Fruit fly (Drosophila melanogaster) whole organism, embryonic: ENCODE measurements around the gene mRpL14.

Experiments used
- CG10274 ChIP-seq: fragments of 200-800 bp; sonication (Bioruptor generic); optimal IDR thresholded peaks from 3 replicates; lab custom pipeline; 2017; ENCODE audit warnings: missing biosample characterization, mild to moderate bottlenecking, missing genetic modification characterization
- CG10366 ChIP-seq: fragments of 200-800 bp; sonication (Bioruptor generic); IDR thresholded peaks from 2 replicates; pipeline ENCODE4 v1.3.6; 2022; ENCODE audit warnings: missing biosample characterization, missing genetic modification characterization
- CG13296 ChIP-seq: fragments of 200-800 bp; sonication (Bioruptor generic); optimal IDR thresholded peaks from 3 replicates; lab custom pipeline; 2018; ENCODE audit warnings: missing biosample characterization, mild to moderate bottlenecking, missing genetic modification characterization
- CG13894 ChIP-seq: fragments of 200-800 bp; sonication (Bioruptor generic); optimal IDR thresholded peaks from 3 replicates; lab custom pipeline; 2018; ENCODE audit warnings: missing biosample characterization, mild to moderate bottlenecking, missing genetic modification characterization, moderate library complexity
- CG14965 ChIP-seq: fragments of 200-800 bp; sonication (Bioruptor generic); optimal IDR thresholded peaks from 2 replicates; lab custom pipeline; 2016; ENCODE audit warnings: missing biosample characterization, missing genetic modification characterization, borderline replicate concordance
- CG17385 ChIP-seq: fragments of 200-800 bp; sonication (Bioruptor generic); optimal IDR thresholded peaks from 3 replicates; lab custom pipeline; 2018; ENCODE audit warnings: missing biosample characterization, mild to moderate bottlenecking, missing genetic modification characterization
- CG17568 ChIP-seq: fragments of 200-800 bp; sonication (Bioruptor generic); optimal IDR thresholded peaks from 2 replicates; lab custom pipeline; 2018; ENCODE audit warnings: missing biosample characterization, mild to moderate bottlenecking, missing genetic modification characterization, moderate library complexity
- CG17829 ChIP-seq: fragments of 200-800 bp; optimal IDR thresholded peaks from 2 replicates; lab custom pipeline; 2019; ENCODE audit warnings: missing biosample characterization, mild to moderate bottlenecking, missing genetic modification characterization, moderate library complexity
- CG2889 ChIP-seq: fragments of 200-800 bp; sonication (Bioruptor generic); IDR thresholded peaks from 3 replicates; pipeline ENCODE4 v1.3.6; 2022; ENCODE audit warnings: missing biosample characterization, missing genetic modification characterization
- CG3838 ChIP-seq: fragments of 200-800 bp; sonication (Bioruptor generic); optimal IDR thresholded peaks from 3 replicates; lab custom pipeline; 2016; ENCODE audit warnings: missing biosample characterization, missing genetic modification characterization
- CG3847 ChIP-seq: fragments of 200-800 bp; sonication (Bioruptor generic); IDR thresholded peaks from 2 replicates; pipeline ENCODE4 v1.3.6; 2022; ENCODE audit warnings: missing biosample characterization, missing genetic modification characterization
- CG3995 ChIP-seq: fragments of 200-800 bp; sonication (Bioruptor generic); optimal IDR thresholded peaks from 3 replicates; lab custom pipeline; 2016; ENCODE audit warnings: missing biosample characterization, missing genetic modification characterization
- CG43689 ChIP-seq: fragments of 200-800 bp; sonication (Bioruptor generic); IDR thresholded peaks from 2 replicates; pipeline ENCODE4 v1.3.6; 2022; ENCODE audit warnings: missing biosample characterization, missing genetic modification characterization
- CG4404 ChIP-seq: fragments of 200-800 bp; sonication (Bioruptor generic); IDR thresholded peaks from 2 replicates; pipeline ENCODE4 v1.3.6; 2022; ENCODE audit warnings: missing biosample characterization, missing genetic modification characterization
- CG6765 ChIP-seq: fragments of 200-800 bp; sonication (Bioruptor generic); optimal IDR thresholded peaks from 3 replicates; lab custom pipeline; 2017; ENCODE audit warnings: missing biosample characterization, mild to moderate bottlenecking, missing genetic modification characterization
- CG7357 ChIP-seq: fragments of 200-800 bp; sonication (Bioruptor generic); IDR thresholded peaks from 3 replicates; pipeline ENCODE4 v1.3.6; 2022; ENCODE audit warnings: missing biosample characterization, missing genetic modification characterization
- CG7987 ChIP-seq: fragments of 200-800 bp; sonication (Bioruptor generic); optimal IDR thresholded peaks from 2 replicates; lab custom pipeline; 2018; ENCODE audit warnings: missing biosample characterization, mild to moderate bottlenecking, missing genetic modification characterization, moderate library complexity
- CG8765 ChIP-seq: fragments of 200-800 bp; sonication (Bioruptor generic); IDR thresholded peaks from 2 replicates; pipeline ENCODE4 v1.3.6; 2022; ENCODE audit warnings: missing biosample characterization, missing genetic modification characterization
- D19B ChIP-seq: fragments of 200-800 bp; sonication (Bioruptor generic); optimal IDR thresholded peaks from 2 replicates; lab custom pipeline; 2017; ENCODE audit warnings: missing biosample characterization, mild to moderate bottlenecking, missing genetic modification characterization
- Doc3 ChIP-seq: fragments of 200-800 bp; sonication (Bioruptor generic); IDR thresholded peaks from 3 replicates; pipeline ENCODE4 v1.3.6; 2022; ENCODE audit warnings: missing biosample characterization, missing genetic modification characterization; ENCODE audit not compliant: partially characterized antibody
- E2f2 ChIP-seq: fragments of 200-800 bp; sonication (Bioruptor generic); IDR thresholded peaks from 2 replicates; pipeline ENCODE4 v1.3.6; 2022; ENCODE audit warnings: missing biosample characterization, missing genetic modification characterization
- Fer3 ChIP-seq: fragments of 200-800 bp; sonication (Bioruptor generic); optimal IDR thresholded peaks from 2 replicates; lab custom pipeline; 2018; ENCODE audit warnings: missing biosample characterization, mild to moderate bottlenecking, missing genetic modification characterization, moderate library complexity
- Gsc ChIP-seq: fragments of 200-800 bp; sonication (Bioruptor generic); IDR thresholded peaks from 2 replicates; pipeline ENCODE4 v1.3.6; 2022; ENCODE audit warnings: missing biosample characterization, missing genetic modification characterization
- HLH3B ChIP-seq: fragments of 200-800 bp; sonication (Bioruptor generic); IDR thresholded peaks from 2 replicates; pipeline ENCODE4 v1.3.6; 2022; ENCODE audit warnings: missing biosample characterization, missing genetic modification characterization
- Hey ChIP-seq: fragments of 200-800 bp; sonication (Bioruptor generic); optimal IDR thresholded peaks from 3 replicates; lab custom pipeline; 2018; ENCODE audit warnings: missing biosample characterization, mild to moderate bottlenecking, missing genetic modification characterization
- Hmx ChIP-seq: fragments of 200-800 bp; sonication (Bioruptor generic); optimal IDR thresholded peaks from 2 replicates; lab custom pipeline; 2016; ENCODE audit warnings: missing biosample characterization, missing genetic modification characterization
- Hr39 ChIP-seq: fragments of >200 bp; optimal IDR thresholded peaks from 2 replicates; lab custom pipeline; 2017
- Lim3 ChIP-seq: fragments of 200-800 bp; sonication (Bioruptor generic); IDR thresholded peaks from 2 replicates; pipeline ENCODE4 v1.3.6; 2022; ENCODE audit warnings: missing biosample characterization, missing genetic modification characterization
- Ptx1 ChIP-seq: fragments of 200-800 bp; sonication (Bioruptor generic); IDR thresholded peaks from 2 replicates; pipeline ENCODE4 v1.3.6; 2022; ENCODE audit warnings: missing biosample characterization, missing genetic modification characterization
- Scr ChIP-seq: fragments of 200-800 bp; sonication (Bioruptor generic); IDR thresholded peaks from 2 replicates; pipeline ENCODE4 v1.3.6; 2022; ENCODE audit warnings: missing biosample characterization, missing genetic modification characterization; ENCODE audit not compliant: partially characterized antibody
- ab ChIP-seq: fragments of 200-800 bp; sonication (Bioruptor generic); optimal IDR thresholded peaks from 2 replicates; lab custom pipeline; 2016; ENCODE audit warnings: missing biosample characterization, missing genetic modification characterization
- abd-A ChIP-seq: fragments of 200-800 bp; sonication (Bioruptor generic); optimal IDR thresholded peaks from 3 replicates; lab custom pipeline; 2019; ENCODE audit warnings: missing biosample characterization, mild to moderate bottlenecking, missing genetic modification characterization, moderate library complexity
- aop ChIP-seq: fragments of 200-800 bp; sonication (Bioruptor generic); IDR thresholded peaks from 2 replicates; pipeline ENCODE4 v1.3.6; 2022; ENCODE audit warnings: missing biosample characterization, missing genetic modification characterization
- chif ChIP-seq, 2 experiments: fragments of 200-800 bp; sonication (Bioruptor generic); optimal IDR thresholded peaks; 3 replicates each; lab custom pipeline; 2016; ENCODE audit warnings: missing biosample characterization in 2 of 2, missing genetic modification characterization in 2 of 2
- da ChIP-seq: fragments of 200-800 bp; sonication (Bioruptor generic); optimal IDR thresholded peaks from 2 replicates; lab custom pipeline; 2016; ENCODE audit warnings: missing biosample characterization, missing genetic modification characterization
- exex ChIP-seq: fragments of 200-800 bp; sonication (Bioruptor generic); optimal IDR thresholded peaks from 4 replicates; lab custom pipeline; 2018; ENCODE audit warnings: missing biosample characterization, mild to moderate bottlenecking, missing genetic modification characterization, moderate library complexity
- fu2 ChIP-seq: fragments of 200-800 bp; sonication (Bioruptor generic); optimal IDR thresholded peaks from 2 replicates; lab custom pipeline; 2016; ENCODE audit warnings: missing biosample characterization, missing genetic modification characterization
- gce ChIP-seq: fragments of 200-800 bp; sonication (Bioruptor generic); IDR thresholded peaks from 3 replicates; pipeline ENCODE4 v1.3.6; 2022; ENCODE audit warnings: missing biosample characterization, missing genetic modification characterization
- grau ChIP-seq: fragments of 200-800 bp; optimal IDR thresholded peaks from 3 replicates; lab custom pipeline; 2019; ENCODE audit warnings: missing biosample characterization, mild to moderate bottlenecking, missing genetic modification characterization, moderate library complexity
- gro ChIP-seq: fragments of 200-800 bp; sonication (Bioruptor generic); optimal IDR thresholded peaks from 2 replicates; lab custom pipeline; 2016; ENCODE audit warnings: missing biosample characterization, missing genetic modification characterization
- hb ChIP-seq: fragments of 200-800 bp; sonication (Bioruptor generic); IDR thresholded peaks from 3 replicates; pipeline ENCODE4 v1.3.6; 2022; ENCODE audit warnings: missing biosample characterization, missing genetic modification characterization; ENCODE audit not compliant: partially characterized antibody
- nerfin-1 ChIP-seq: fragments of 200-800 bp; sonication (Bioruptor generic); optimal IDR thresholded peaks from 3 replicates; lab custom pipeline; 2019; ENCODE audit warnings: missing biosample characterization, mild to moderate bottlenecking, missing genetic modification characterization, moderate library complexity
- otp ChIP-seq: fragments of 200-800 bp; sonication (Bioruptor generic); IDR thresholded peaks from 3 replicates; pipeline ENCODE4, ENCODE4 v1.3.6; 2022; ENCODE audit warnings: missing biosample characterization, missing genetic modification characterization
- pfk ChIP-seq: fragments of 200-800 bp; sonication (Bioruptor generic); optimal IDR thresholded peaks from 2 replicates; lab custom pipeline; 2018; ENCODE audit warnings: missing biosample characterization, mild to moderate bottlenecking, missing genetic modification characterization, moderate library complexity
- seq ChIP-seq: fragments of 200-800 bp; sonication (Bioruptor generic); IDR thresholded peaks from 2 replicates; pipeline ENCODE4 v1.3.6; 2022; ENCODE audit warnings: missing biosample characterization, missing genetic modification characterization
- so ChIP-seq: fragments of 200-800 bp; sonication (Bioruptor generic); IDR thresholded peaks from 3 replicates; pipeline ENCODE4 v1.3.6; 2022; ENCODE audit warnings: missing biosample characterization, missing genetic modification characterization
- sob ChIP-seq: fragments of 200-800 bp; sonication (Bioruptor generic); IDR thresholded peaks from 2 replicates; pipeline ENCODE4 v1.3.6; 2022; ENCODE audit warnings: missing biosample characterization, missing genetic modification characterization
- tll ChIP-seq, 2 experiments: fragments of 200-800 bp in 1 of 2; fragments of >200 bp in 1 of 2; sonication (Bioruptor generic) in 1 of 2; optimal IDR thresholded peaks; 2 replicates each; lab custom pipeline; 2017 to 2019; ENCODE audit warnings: missing biosample characterization in 2 of 2, missing genetic modification characterization in 2 of 2, mild to moderate bottlenecking in 1 of 2, moderate library complexity in 1 of 2
- twi ChIP-seq: fragments of 200-800 bp; optimal IDR thresholded peaks from 2 replicates; lab custom pipeline; 2019; ENCODE audit warnings: missing biosample characterization, mild to moderate bottlenecking, missing genetic modification characterization, moderate library complexity
- usp ChIP-seq: fragments of >200 bp; optimal IDR thresholded peaks from 2 replicates; lab custom pipeline; 2017; ENCODE audit warnings: missing biosample characterization, missing genetic modification characterization
- z ChIP-seq: fragments of 200-800 bp; sonication (Bioruptor generic); IDR thresholded peaks from 3 replicates; pipeline ENCODE4 v1.3.6; 2022; ENCODE audit warnings: missing biosample characterization, missing genetic modification characterization

The mRpL14 gene

dm6 chrX:2306307-2306706 lies 38.1 kb downstream of the mRpL14 start (continued):
- no peak for TF ChIP-seq CG7987 (GFP tag; lab: Kevin White, UChicago)
- TF ChIP-seq ab (GFP tag; lab: Kevin White, UChicago): no peak
- no peak for TF ChIP-seq twi (tag; lab: Kevin White, UChicago)
- no peak for TF ChIP-seq CG17568
- peak; percentile 24 for TF ChIP-seq Fer3 (tag; lab: Kevin White, UChicago)
- TF ChIP-seq CG2889: no peak
- peak; percentile 5 for TF ChIP-seq CG3995
- TF ChIP-seq CG3847 (GFP tag; lab: Robert Waterston, UW): peak; percentile 17; the same call in 1 of the 2 replicates
- TF ChIP-seq sob (GFP tag; lab: Robert Waterston, UW): 0 out of 2 replicates have a peak, but pooled peaks have one; percentile 25
- 0 out of 2 replicates have a peak, but pooled peaks have one; percentile 10 for TF ChIP-seq Gsc (GFP tag; lab: Robert Waterston, UW)
- peak; percentile 44; the same call in 1 of the 2 replicates for TF ChIP-seq Lim3 (GFP tag; lab: Robert Waterston, UW)
- peak; percentile 32; the same call in 1 of the 2 replicates for TF ChIP-seq E2f2 (GFP tag; lab: Robert Waterston, UW)
- no peak for TF ChIP-seq Scr (GFP tag; lab: Robert Waterston, UW)
- TF ChIP-seq CG14965 (GFP tag; lab: Kevin White, UChicago): peak; percentile 12
- TF ChIP-seq D19B (GFP tag; lab: Kevin White, UChicago): peak; percentile 22
- no peak for TF ChIP-seq gro (GFP tag; lab: Kevin White, UChicago)
- no peak for TF ChIP-seq CG3838 (GFP tag; lab: Kevin White, UChicago)
- no peak for TF ChIP-seq gce
- TF ChIP-seq Doc3: no peak
- no peak for TF ChIP-seq CG13894 (tag; lab: Kevin White, UChicago)
- TF ChIP-seq hb (GFP tag; lab: Robert Waterston, UW): no peak
- peak; percentile 59; the same call in 2 of the 3 replicates for TF ChIP-seq CG7357 (GFP tag; lab: Robert Waterston, UW)
- peak; percentile 79 for TF ChIP-seq Ptx1
- TF ChIP-seq chif (GFP tag; optimal IDR thresholded peaks at IDR 0.05; lab: Kevin White, UChicago): peak; percentile 22 to 40
- peak; percentile 36 for TF ChIP-seq CG6765 (GFP tag; lab: Kevin White, UChicago)
- no peak for TF ChIP-seq z (GFP tag; lab: Robert Waterston, UW)
- peak; percentile 66 for TF ChIP-seq seq (GFP tag; lab: Robert Waterston, UW)
- no peak for TF ChIP-seq usp
- TF ChIP-seq da (GFP tag; lab: Kevin White, UChicago): no peak
- peak; percentile 36; the same call in 1 of the 2 replicates for TF ChIP-seq CG10366 (GFP tag; lab: Robert Waterston, UW)
- no peak for TF ChIP-seq exex (tag; lab: Kevin White, UChicago)
- TF ChIP-seq nerfin-1: peak; percentile 20
- TF ChIP-seq aop (GFP tag; lab: Robert Waterston, UW): no peak
- peak; percentile 59 for TF ChIP-seq HLH3B (GFP tag; lab: Robert Waterston, UW)
- no peak for TF ChIP-seq abd-A (tag; lab: Kevin White, UChicago)
- TF ChIP-seq Hmx: no peak
- TF ChIP-seq CG17385 (GFP tag; lab: Kevin White, UChicago): no peak
- TF ChIP-seq otp (GFP tag; lab: Robert Waterston, UW): peak; percentile 28; the same call in 1 of the 3 replicates
- TF ChIP-seq CG43689 (GFP tag; lab: Robert Waterston, UW): no peak
- no peak for TF ChIP-seq pfk (GFP tag; lab: Kevin White, UChicago)
- peak; percentile 16 for TF ChIP-seq CG17829 (tag; lab: Kevin White, UChicago)
- no peak for TF ChIP-seq Hr39 (lab: Kevin White, UChicago)
- TF ChIP-seq CG13296: peak; percentile 50
- peak; percentile 28; the same call in 1 of the 2 replicates for TF ChIP-seq CG4404 (GFP tag; lab: Robert Waterston, UW)
- TF ChIP-seq so (GFP tag; lab: Robert Waterston, UW): peak; percentile 64; the same call in 1 of the 3 replicates
- no peak for TF ChIP-seq Hey (tag; lab: Kevin White, UChicago)
- peak; percentile 22 for TF ChIP-seq fu2 (GFP tag; lab: Kevin White, UChicago)
- TF ChIP-seq grau (tag; lab: Kevin White, UChicago): peak; percentile 58
- no peak for TF ChIP-seq CG8765 (GFP tag; lab: Robert Waterston, UW)
- TF ChIP-seq CG10274 (GFP tag; lab: Kevin White, UChicago): peak; percentile 51
- TF ChIP-seq tll (GFP tag; optimal IDR thresholded peaks at IDR 0.05; lab: Kevin White, UChicago): no peak
